Worm (Caenorhabditis elegans): ENCODE measurements around the gene rps-29.

ce11 chrIII:811544-811943 lies 17.4 kb downstream of the rps-29 start, which contains the start of gene daf-7:
- TF ChIP-seq unc-62 (GFP tag; optimal IDR thresholded peaks at IDR 0.05) = no peak
- no peak for TF ChIP-seq C17E4.6 (GFP tag; IDR thresholded peaks at IDR 0.05)
- no peak for TF ChIP-seq nhr-90 (tag; optimal IDR thresholded peaks at IDR 0.05)
- no peak for TF ChIP-seq snpc-4 (GFP tag; optimal IDR thresholded peaks at IDR 0.05)
- TF ChIP-seq snpc-4 (tag; optimal IDR thresholded peaks at IDR 0.05) = no peak
- TF ChIP-seq aptf-3 (GFP tag; IDR thresholded peaks at IDR 0.05) = no peak
- TF ChIP-seq F52B5.7 (tag; optimal IDR thresholded peaks at IDR 0.05) = no peak
- TF ChIP-seq let-607 (tag; optimal IDR thresholded peaks at IDR 0.05) = no peak
- TF ChIP-seq tbx-9 (tag; optimal IDR thresholded peaks at IDR 0.05; ENCODE audit: borderline replicate concordance) = no peak
- no peak for TF ChIP-seq F39B2.1 (GFP tag; IDR thresholded peaks at IDR 0.05)
- no peak for TF ChIP-seq snpc-1.1 (tag; optimal IDR thresholded peaks at IDR 0.05; ENCODE audit: insufficient read depth)
- no peak for TF ChIP-seq hlh-12 (tag; optimal IDR thresholded peaks at IDR 0.05)
- TF ChIP-seq ztf-3 (GFP tag; optimal IDR thresholded peaks at IDR 0.05) = no peak
- no peak for TF ChIP-seq ceh-40 (GFP tag; IDR thresholded peaks at IDR 0.05)
- no peak for TF ChIP-seq B0035.1 (tag; optimal IDR thresholded peaks at IDR 0.05)

Data from whole organism, young adult.